Worm (Caenorhabditis elegans) whole organism, L3 larva: Measurements from ENCODE around the gene Y73B6BL.47.

Experiments
- R02D3.7 ChIP-seq: fragments of 150-350 bp; optimal IDR thresholded peaks from 2 replicates; lab custom pipeline; 2014; ENCODE audit warnings: missing biosample characterization, missing genetic modification characterization
- ZK546.5 ChIP-seq: sonication (generic microtip); optimal IDR thresholded peaks from 2 replicates; lab custom pipeline; 2017; ENCODE audit warnings: missing biosample characterization, missing genetic modification characterization
- aly-2 ChIP-seq: fragments of 150-350 bp; optimal IDR thresholded peaks from 2 replicates; lab custom pipeline; 2014; ENCODE audit warnings: missing biosample characterization, missing genetic modification characterization
- ama-1 ChIP-seq: fragments of 150-350 bp; optimal IDR thresholded peaks from 2 replicates; lab custom pipeline; 2018
- ceh-28 ChIP-seq: fragments of 150-350 bp; optimal IDR thresholded peaks from 2 replicates; lab custom pipeline; 2014; ENCODE audit warnings: missing biosample characterization, missing genetic modification reagents, missing genetic modification characterization
- ceh-9 ChIP-seq: sonication (generic microtip); optimal IDR thresholded peaks from 2 replicates; lab custom pipeline; 2018; ENCODE audit warnings: missing biosample characterization, missing genetic modification characterization
- daf-12 ChIP-seq: fragments of 150-350 bp; optimal IDR thresholded peaks from 2 replicates; lab custom pipeline; 2014; ENCODE audit warnings: missing biosample characterization, missing genetic modification reagents, missing genetic modification characterization
- egl-27 ChIP-seq: sonication (generic microtip); optimal IDR thresholded peaks from 4 replicates; lab custom pipeline; 2017; ENCODE audit warnings: missing biosample characterization, missing genetic modification reagents, missing genetic modification characterization
- egl-5 ChIP-seq: fragments of 150-350 bp; optimal IDR thresholded peaks from 2 replicates; lab custom pipeline; 2017; ENCODE audit warnings: missing biosample characterization, missing genetic modification reagents, missing genetic modification characterization, inconsistent platforms
- elt-1 ChIP-seq: fragments of 150-350 bp; optimal IDR thresholded peaks from 2 replicates; lab custom pipeline; 2014; ENCODE audit warnings: missing biosample characterization, missing genetic modification characterization
- elt-2 ChIP-seq: sonication (generic microtip); optimal IDR thresholded peaks from 2 replicates; lab custom pipeline; 2016; ENCODE audit warnings: missing genetic modification reagents, mild to moderate bottlenecking, missing genetic modification characterization, missing compliant biosample characterization
- elt-3 ChIP-seq, 3 experiments: fragments of 150-350 bp in 1 of 3; sonication (generic microtip) in 2 of 3; optimal IDR thresholded peaks; 2 replicates in 2 of 3; 4 replicates in 1 of 3; lab custom pipeline; 2014 to 2017; ENCODE audit warnings: missing biosample characterization in 3 of 3, missing genetic modification characterization in 3 of 3
- eor-1 ChIP-seq, 2 experiments: fragments of 150-350 bp; optimal IDR thresholded peaks; 2 replicates each; lab custom pipeline; 2014 to 2018; ENCODE audit warnings: missing biosample characterization in 2 of 2, missing genetic modification characterization in 2 of 2
- fkh-10 ChIP-seq: sonication (generic microtip); optimal IDR thresholded peaks from 2 replicates; lab custom pipeline; 2017; ENCODE audit warnings: missing biosample characterization, missing genetic modification reagents, missing genetic modification characterization
- fkh-2 ChIP-seq: fragments of 150-350 bp; optimal IDR thresholded peaks from 2 replicates; lab custom pipeline; 2014; ENCODE audit warnings: missing biosample characterization, missing genetic modification reagents, missing genetic modification characterization
- fos-1 ChIP-seq: fragments of 150-350 bp; optimal IDR thresholded peaks from 2 replicates; lab custom pipeline; 2014; ENCODE audit warnings: missing biosample characterization, missing genetic modification characterization
- hmg-11 ChIP-seq: sonication (generic microtip); optimal IDR thresholded peaks from 2 replicates; lab custom pipeline; 2016; ENCODE audit warnings: missing genetic modification characterization, missing compliant biosample characterization
- jun-1 ChIP-seq: fragments of 150-350 bp; optimal IDR thresholded peaks from 2 replicates; lab custom pipeline; 2014; ENCODE audit warnings: missing biosample characterization, missing genetic modification reagents, missing genetic modification characterization
- lin-15B ChIP-seq: fragments of 150-350 bp; optimal IDR thresholded peaks from 2 replicates; lab custom pipeline; 2014; ENCODE audit warnings: missing biosample characterization, missing genetic modification characterization
- lin-39 ChIP-seq: fragments of 150-350 bp; optimal IDR thresholded peaks from 2 replicates; lab custom pipeline; 2018; ENCODE audit warnings: missing biosample characterization, missing genetic modification reagents, missing genetic modification characterization
- lsy-12 ChIP-seq: sonication (generic microtip); optimal IDR thresholded peaks from 2 replicates; lab custom pipeline; 2016; ENCODE audit warnings: mild to moderate bottlenecking, missing genetic modification characterization, missing compliant biosample characterization
- mdl-1 ChIP-seq: fragments of 150-350 bp; optimal IDR thresholded peaks from 2 replicates; lab custom pipeline; 2014; ENCODE audit warnings: missing biosample characterization, missing genetic modification characterization
- nfya-1 ChIP-seq: sonication (generic microtip); optimal IDR thresholded peaks from 2 replicates; lab custom pipeline; 2017; ENCODE audit warnings: missing genetic modification characterization, mild to moderate bottlenecking, missing compliant biosample characterization, antibody characterized with exemption, moderate library complexity; ENCODE audit not compliant: insufficient read depth
- nhr-11 ChIP-seq: fragments of 150-350 bp; optimal IDR thresholded peaks from 2 replicates; lab custom pipeline; 2014; ENCODE audit warnings: missing biosample characterization, missing genetic modification characterization
- nhr-12 ChIP-seq: fragments of 150-350 bp; optimal IDR thresholded peaks from 2 replicates; lab custom pipeline; 2014; ENCODE audit warnings: missing biosample characterization, missing genetic modification characterization
- nhr-23 ChIP-seq: fragments of 150-350 bp; optimal IDR thresholded peaks from 2 replicates; lab custom pipeline; 2014; ENCODE audit warnings: missing biosample characterization, missing genetic modification reagents, missing genetic modification characterization
- nhr-237 ChIP-seq: fragments of 150-350 bp; optimal IDR thresholded peaks from 2 replicates; lab custom pipeline; 2014; ENCODE audit warnings: missing biosample characterization, missing genetic modification characterization
- nhr-25 ChIP-seq: sonication (generic microtip); optimal IDR thresholded peaks from 2 replicates; lab custom pipeline; 2017; ENCODE audit warnings: missing biosample characterization, missing genetic modification characterization
- nhr-43 ChIP-seq: sonication (generic microtip); optimal IDR thresholded peaks from 2 replicates; lab custom pipeline; 2016; ENCODE audit warnings: mild to moderate bottlenecking, missing genetic modification characterization, missing compliant biosample characterization; ENCODE audit not compliant: poor library complexity, severe bottlenecking
- nhr-67 ChIP-seq: fragments of 150-350 bp; optimal IDR thresholded peaks from 2 replicates; lab custom pipeline; 2014; ENCODE audit warnings: missing biosample characterization, missing genetic modification characterization
- nhr-76 ChIP-seq: fragments of 150-350 bp; sonication (generic microtip); optimal IDR thresholded peaks from 5 replicates; lab custom pipeline; 2014; ENCODE audit warnings: missing biosample characterization, missing genetic modification characterization
- nhr-77 ChIP-seq: fragments of 150-350 bp; optimal IDR thresholded peaks from 2 replicates; lab custom pipeline; 2014; ENCODE audit warnings: missing biosample characterization, missing genetic modification characterization
- pha-4 ChIP-seq: fragments of 150-350 bp; optimal IDR thresholded peaks from 2 replicates; lab custom pipeline; 2014; ENCODE audit warnings: missing biosample characterization, missing genetic modification reagents, missing genetic modification characterization
- sea-2 ChIP-seq: fragments of 150-350 bp; sonication (generic microtip); optimal IDR thresholded peaks from 4 replicates; lab custom pipeline; 2014; ENCODE audit warnings: missing biosample characterization, missing genetic modification reagents, missing genetic modification characterization
- skn-1 ChIP-seq: fragments of 150-350 bp; optimal IDR thresholded peaks from 2 replicates; lab custom pipeline; 2014; ENCODE audit warnings: missing biosample characterization, missing genetic modification characterization
- snpc-4 ChIP-seq: fragments of 150-350 bp; optimal IDR thresholded peaks from 2 replicates; lab custom pipeline; 2014; ENCODE audit warnings: missing biosample characterization, missing genetic modification characterization
- tbx-2 ChIP-seq: sonication (generic microtip); optimal IDR thresholded peaks from 2 replicates; lab custom pipeline; 2016; ENCODE audit warnings: mild to moderate bottlenecking, missing genetic modification characterization, missing compliant biosample characterization
- unc-39 ChIP-seq: sonication (generic microtip); optimal IDR thresholded peaks from 4 replicates; lab custom pipeline; 2017; ENCODE audit warnings: missing biosample characterization, missing genetic modification characterization
- unc-62 ChIP-seq: fragments of 150-350 bp; sonication (generic microtip); optimal IDR thresholded peaks from 4 replicates; lab custom pipeline; 2014; ENCODE audit warnings: missing biosample characterization, missing genetic modification reagents, missing genetic modification characterization
- zag-1 ChIP-seq: fragments of 150-350 bp; optimal IDR thresholded peaks from 2 replicates; lab custom pipeline; 2014; ENCODE audit warnings: missing biosample characterization, missing genetic modification characterization
- ztf-11 ChIP-seq: fragments of 150-350 bp; optimal IDR thresholded peaks from 2 replicates; lab custom pipeline; 2014; ENCODE audit warnings: missing biosample characterization, missing genetic modification characterization
- ztf-4 ChIP-seq: fragments of 150-350 bp; optimal IDR thresholded peaks from 2 replicates; lab custom pipeline; 2014; ENCODE audit warnings: missing biosample characterization, missing genetic modification characterization

The Y73B6BL.47 gene

DNA sequence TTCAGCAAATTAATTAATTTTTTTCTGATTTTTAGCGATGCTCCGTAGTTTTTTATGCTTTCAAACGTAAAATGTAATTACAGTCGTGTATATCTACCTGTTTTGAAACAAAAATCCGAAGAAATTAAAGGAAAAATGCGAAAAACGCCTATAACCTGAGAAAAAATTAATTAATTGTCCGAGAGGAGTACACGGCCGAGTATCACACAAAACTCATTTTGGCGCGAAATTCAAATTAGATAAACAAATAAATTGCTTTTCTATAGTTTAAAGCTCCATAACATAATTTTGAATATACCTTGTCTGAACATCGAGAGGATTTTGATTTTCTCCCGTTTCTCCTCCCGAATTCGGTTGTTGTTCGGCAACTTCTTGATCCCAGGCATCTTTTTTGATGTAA lies 7.7 kb downstream of the Y73B6BL.47 start:
- no peak for TF ChIP-seq ceh-9
- peak; percentile 14 for TF ChIP-seq nhr-23
- TF ChIP-seq snpc-4 (tag; lab: Kevin White, UChicago): no peak

DNA sequence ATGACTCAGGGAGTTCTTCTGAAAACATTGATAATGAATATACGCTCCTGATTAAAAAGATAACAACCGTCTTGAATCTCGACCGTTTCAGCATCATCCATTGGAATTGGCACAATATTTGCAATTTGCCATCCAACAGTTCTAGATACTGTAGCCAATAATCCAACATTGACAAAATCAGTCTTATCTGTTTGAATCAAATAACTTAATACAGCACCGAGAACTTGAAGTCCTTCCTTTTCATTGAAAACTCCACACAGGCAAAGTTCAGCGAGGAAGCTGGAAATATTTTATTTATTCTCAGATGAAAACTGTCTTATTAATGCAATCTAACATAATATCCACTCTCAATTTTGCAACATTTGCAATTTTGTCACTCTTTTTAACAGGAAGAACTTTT lies 10.5 kb downstream of the Y73B6BL.47 start:
- TF ChIP-seq ztf-4 (tag; lab: Kevin White, UChicago) (no peak), R02D3.7 (no peak), unc-62 (no peak)

DNA sequence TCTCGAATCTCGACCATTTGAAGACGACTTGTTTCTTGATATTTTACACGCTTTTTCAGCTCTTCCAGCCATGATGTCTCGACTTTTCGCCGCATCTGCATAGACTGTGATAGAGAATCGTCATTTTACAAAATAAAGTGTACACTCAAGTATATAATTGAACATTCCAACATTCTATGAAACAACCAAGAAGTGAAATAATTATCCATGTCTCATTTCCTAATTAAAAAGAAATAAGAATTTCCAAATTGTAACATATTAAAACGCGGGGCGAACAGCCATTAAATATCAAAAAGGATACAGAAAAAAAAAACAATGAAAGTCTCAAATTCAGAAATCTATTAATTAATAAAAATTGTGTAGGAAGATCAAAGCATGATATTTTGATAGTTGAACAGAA lies 11.2 kb downstream of the Y73B6BL.47 start, which contains the start of gene smg-3:
Gene smg-3, minus strand, starts transcription at position 101 of the 400 bp plus-strand sequence.
- TF ChIP-seq skn-1 (tag; lab: Kevin White, UChicago): no peak
- no peak for TF ChIP-seq sea-2 (GFP tag; lab: Kevin White, UChicago)
- TF ChIP-seq eor-1 (tag; optimal IDR thresholded peaks at IDR 0.05; lab: Kevin White, UChicago): no peak
- TF ChIP-seq mdl-1 (tag; lab: Kevin White, UChicago): no peak
- TF ChIP-seq fkh-2: no peak
- TF ChIP-seq egl-5: no peak
- no peak for TF ChIP-seq jun-1 (tag; lab: Kevin White, UChicago)
- no peak for TF ChIP-seq elt-2 (tag; lab: Kevin White, UChicago)
- TF ChIP-seq ama-1 (lab: Kevin White, UChicago): no peak
- TF ChIP-seq nhr-11 (tag; lab: Kevin White, UChicago): no peak
- no peak for TF ChIP-seq ztf-4 (tag; lab: Kevin White, UChicago)
- TF ChIP-seq unc-62: no peak
- no peak for TF ChIP-seq nhr-23
- no peak for TF ChIP-seq nhr-237 (tag; lab: Kevin White, UChicago)
- no peak for TF ChIP-seq nhr-43 (tag; lab: Kevin White, UChicago)

DNA sequence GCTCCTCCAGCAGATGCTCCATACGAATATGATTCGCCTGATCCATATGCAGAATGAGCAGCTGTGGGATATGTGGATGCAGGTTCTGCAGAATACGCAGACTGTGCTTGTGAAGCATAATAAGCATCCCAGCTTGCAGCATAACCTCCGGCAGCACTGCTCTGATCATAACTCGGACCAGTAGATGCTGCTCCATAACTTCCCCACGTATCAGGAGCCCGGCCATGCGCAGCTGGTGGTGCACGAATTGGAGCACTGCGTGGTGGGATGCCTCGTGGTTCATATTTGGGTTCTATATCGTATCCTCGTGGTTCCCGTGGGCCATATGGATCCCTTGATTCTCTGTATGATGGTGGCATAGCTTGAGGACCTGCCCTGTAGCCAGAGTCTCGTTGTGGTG lies 12.0 kb downstream of the Y73B6BL.47 start:
- no peak for TF ChIP-seq ZK546.5 (tag; lab: Kevin White, UChicago)
- TF ChIP-seq pha-4: no peak
- no peak for TF ChIP-seq ama-1 (lab: Kevin White, UChicago)
- TF ChIP-seq nhr-237 (tag; lab: Kevin White, UChicago): no peak
- no peak for TF ChIP-seq tbx-2 (tag; lab: Kevin White, UChicago)
- TF ChIP-seq elt-3 (tag; optimal IDR thresholded peaks at IDR 0.05; lab: Kevin White, UChicago): no peak
- no peak for TF ChIP-seq ztf-4 (tag; lab: Kevin White, UChicago)
- no peak for TF ChIP-seq nhr-67 (tag; lab: Kevin White, UChicago)
- no peak for TF ChIP-seq nfya-1 (tag; lab: Kevin White, UChicago)
- TF ChIP-seq sea-2 (GFP tag; lab: Kevin White, UChicago): no peak
- no peak for TF ChIP-seq zag-1 (tag; lab: Kevin White, UChicago)
- TF ChIP-seq fkh-10 (GFP tag; lab: Kevin White, UChicago): no peak

DNA sequence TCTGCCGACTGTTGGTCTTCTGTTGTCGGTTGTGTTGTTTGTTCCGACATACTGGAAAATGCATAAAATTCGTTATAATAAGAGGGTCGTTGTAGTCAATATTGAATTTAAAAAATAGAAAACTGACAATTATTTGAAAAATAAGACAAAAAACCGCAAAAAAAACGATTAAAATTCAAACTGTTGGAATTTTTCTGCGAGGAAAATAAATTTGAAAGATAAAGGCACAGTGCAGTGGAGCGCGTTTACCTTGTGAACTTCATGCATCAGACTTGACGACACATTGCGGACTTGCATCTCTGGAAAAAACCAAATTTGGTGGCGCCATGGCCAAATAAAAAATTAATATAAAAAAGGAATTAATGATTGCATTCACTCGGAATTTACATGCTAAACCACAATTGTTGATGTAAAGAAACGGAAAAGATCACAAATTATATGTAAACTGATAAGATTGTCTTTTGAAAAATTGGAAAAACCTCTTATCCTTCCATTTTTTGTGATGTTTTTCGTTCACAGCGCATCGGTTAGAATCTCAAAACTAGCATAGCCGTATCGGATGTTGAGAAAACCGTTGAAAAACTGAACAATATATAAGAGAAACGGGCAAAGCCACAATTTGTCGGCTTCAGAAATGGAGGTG lies 14.8 kb downstream of the Y73B6BL.47 start, which contains the start of the genes hrpf-2 and bli-6:
Gene hrpf-2, minus strand, starts transcription at position 51 of the 643 bp plus-strand sequence.
Gene bli-6, plus strand, starts transcription at position 593 of the 643 bp plus-strand sequence.
- TF ChIP-seq pha-4 (peak; percentile 89), sea-2 (GFP tag; lab: Kevin White, UChicago) (no peak), skn-1 (tag; lab: Kevin White, UChicago) (no peak), unc-39 (tag; lab: Kevin White, UChicago) (no peak), zag-1 (tag; lab: Kevin White, UChicago) (no peak), nhr-12 (no peak), ceh-28 (no peak), aly-2 (tag; lab: Kevin White, UChicago) (no peak), lin-15B (tag; lab: Kevin White, UChicago) (peak; percentile 95), fos-1 (no peak), ZK546.5 (tag; lab: Kevin White, UChicago) (no peak), nhr-76 (tag; lab: Kevin White, UChicago) (no peak), mdl-1 (tag; lab: Kevin White, UChicago) (no peak), daf-12 (tag; lab: Kevin White, UChicago) (no peak), nfya-1 (tag; lab: Kevin White, UChicago) (peak; percentile 70), ztf-11 (tag; lab: Kevin White, UChicago) (no peak), lin-39 (peak; percentile 63), jun-1 (tag; lab: Kevin White, UChicago) (peak; percentile 21), nhr-11 (tag; lab: Kevin White, UChicago) (no peak), hmg-11 (tag; lab: Kevin White, UChicago) (peak; percentile 70), nhr-77 (tag; lab: Kevin White, UChicago) (no peak), elt-3 (tag; optimal IDR thresholded peaks at IDR 0.05; lab: Kevin White, UChicago) (no peak), ztf-4 (tag; lab: Kevin White, UChicago) (no peak), fkh-10 (GFP tag; lab: Kevin White, UChicago) (no peak), unc-62 (no peak), nhr-237 (tag; lab: Kevin White, UChicago) (no peak), elt-2 (tag; lab: Kevin White, UChicago) (peak; percentile 46), tbx-2 (tag; lab: Kevin White, UChicago) (no peak), nhr-23 (peak; percentile 69), R02D3.7 (peak; percentile 81), elt-1 (no peak), lsy-12 (tag; lab: Kevin White, UChicago) (no peak), nhr-25 (peak; percentile 56), egl-27 (tag; lab: Kevin White, UChicago) (no peak)
